Fruit fly (Drosophila melanogaster): ENCODE data around the gene Cdc45.

DNA sequence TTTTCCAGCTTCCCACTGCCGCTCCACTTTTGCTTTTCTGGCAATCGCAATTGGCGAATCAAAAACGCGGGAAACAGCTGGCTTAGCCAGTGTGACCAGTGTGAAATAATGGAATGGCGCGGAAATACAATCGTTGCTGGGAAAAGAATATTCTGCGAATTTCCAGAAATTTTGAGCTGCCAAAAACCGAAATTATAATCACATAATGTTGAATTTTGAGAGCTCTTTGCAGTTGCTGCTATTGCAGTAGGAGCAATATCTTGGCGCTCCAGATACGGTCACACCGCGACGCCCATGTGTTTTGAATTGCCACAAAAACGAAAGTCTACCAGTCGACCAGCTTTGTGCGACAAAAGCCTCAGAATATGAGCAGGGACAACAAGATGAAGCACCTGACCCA lies at the start of gene Cdc45, which contains the start of gene Rpp21:
- TF ChIP-seq CG7045 (GFP tag; optimal IDR thresholded peaks at IDR 0.05) (no peak), CG7101 (tag; optimal IDR thresholded peaks at IDR 0.05) (no peak), CG1620 (GFP tag; optimal IDR thresholded peaks at IDR 0.05) (no peak), ovo (GFP tag; optimal IDR thresholded peaks at IDR 0.05) (no peak), toe (GFP tag; optimal IDR thresholded peaks at IDR 0.05) (no peak), bab1 (GFP tag; optimal IDR thresholded peaks at IDR 0.05) (peak; percentile 35), CG14711 (tag; optimal IDR thresholded peaks at IDR 0.05) (peak; percentile 21), cnc (optimal IDR thresholded peaks at IDR 0.05) (no peak), CG11617 (GFP tag; optimal IDR thresholded peaks at IDR 0.05) (no peak), CG12768 (GFP tag; optimal IDR thresholded peaks at IDR 0.05) (no peak)
